Fruit fly (Drosophila melanogaster): ENCODE results near the gene p115.

p115 gene

DNA sequence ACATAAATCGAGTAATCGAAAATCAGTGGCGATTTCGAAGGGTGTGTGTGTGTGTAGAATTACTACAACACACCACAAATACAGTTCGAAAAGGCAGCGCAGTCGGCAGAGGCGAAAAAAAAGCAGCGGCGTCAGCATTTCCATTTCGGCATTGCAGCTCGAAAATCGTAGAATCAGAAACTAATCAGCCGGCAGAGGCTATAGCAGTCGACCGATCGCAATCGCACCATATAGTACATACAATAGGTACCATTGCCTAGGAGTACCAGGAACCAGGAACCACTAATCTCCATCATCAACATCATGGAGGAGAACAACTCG, 15.2 kb downstream of the p115 start:
- TF ChIP-seq CG13204 (GFP tag; optimal IDR thresholded peaks at IDR 0.05) (no peak), CG4496 (GFP tag; IDR thresholded peaks at IDR 0.05) (no peak)

DNA sequence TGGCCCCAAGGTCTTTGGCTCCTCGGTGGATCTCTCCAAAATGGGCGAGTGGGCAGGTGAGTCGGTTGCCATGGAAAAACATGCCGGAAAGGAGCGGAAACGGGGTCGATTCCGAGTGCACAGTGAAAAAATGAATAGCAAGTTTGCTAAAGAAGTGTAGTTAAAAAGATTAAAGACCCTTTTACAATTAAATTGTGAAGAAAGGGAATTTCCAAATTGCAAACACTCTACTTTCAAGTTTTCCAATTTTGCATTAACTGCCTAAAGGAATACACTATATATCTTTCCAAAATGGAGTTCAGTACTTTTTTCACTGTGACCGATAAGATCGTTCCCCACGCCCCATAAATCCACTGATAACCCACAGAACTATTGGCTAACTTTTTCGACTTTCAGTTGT, 15.7 kb downstream of the p115 start:
- TF ChIP-seq CG8301 (tag; optimal IDR thresholded peaks at IDR 0.05), result no peak
- TF ChIP-seq CG4496 (GFP tag; IDR thresholded peaks at IDR 0.05), result 0 out of 3 replicates have a peak, but pooled peaks have one; percentile 23

DNA sequence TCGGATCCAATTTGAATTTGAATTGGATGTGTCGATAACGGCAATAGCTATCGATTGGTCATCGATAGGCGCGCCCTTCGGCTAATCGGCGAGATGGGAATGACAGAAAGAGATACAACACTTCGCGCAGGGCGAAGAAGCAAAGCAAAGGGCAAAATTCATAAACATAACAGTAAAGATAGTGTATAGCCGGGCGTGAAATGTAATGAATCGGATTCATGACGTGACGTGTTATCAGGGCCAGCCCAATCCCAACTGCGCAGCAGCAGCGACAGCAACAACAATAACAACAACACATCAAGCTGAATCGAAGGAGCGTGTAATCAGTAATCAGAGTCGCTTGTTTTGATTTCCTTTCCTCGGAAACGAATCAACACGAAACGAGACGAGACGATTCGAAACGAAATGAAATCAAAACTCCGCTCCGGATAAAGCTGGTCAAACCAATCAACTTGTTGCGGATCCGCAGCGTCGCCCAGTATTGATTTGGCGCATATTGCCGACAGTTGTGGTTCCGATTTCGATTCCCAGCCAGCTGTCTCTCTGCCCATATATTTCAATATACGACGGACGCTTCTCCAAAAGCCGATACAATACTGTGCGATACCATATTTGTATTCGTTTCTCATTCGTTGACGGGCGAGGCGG, 18.3 kb downstream of the p115 start, which contains the start of gene snz:
TSS of gene snz (plus strand) at position 107 of the 648 bp plus-strand sequence.
- TF ChIP-seq Snoo (tag; optimal IDR thresholded peaks at IDR 0.05), result no peak
- TF ChIP-seq Ets98B (GFP tag; IDR thresholded peaks at IDR 0.05), result no peak; the same call in 1 of the 2 replicates
- TF ChIP-seq EcR (GFP tag; optimal IDR thresholded peaks at IDR 0.05), result peak; percentile 4
- no peak for TF ChIP-seq CG12605 (GFP tag; IDR thresholded peaks at IDR 0.05)
- no peak for TF ChIP-seq Pif1A (GFP tag; optimal IDR thresholded peaks at IDR 0.05)
- no peak for TF ChIP-seq CG17806 (tag; optimal IDR thresholded peaks at IDR 0.05)
- TF ChIP-seq D1 (tag; optimal IDR thresholded peaks at IDR 0.05), result no peak

DNA sequence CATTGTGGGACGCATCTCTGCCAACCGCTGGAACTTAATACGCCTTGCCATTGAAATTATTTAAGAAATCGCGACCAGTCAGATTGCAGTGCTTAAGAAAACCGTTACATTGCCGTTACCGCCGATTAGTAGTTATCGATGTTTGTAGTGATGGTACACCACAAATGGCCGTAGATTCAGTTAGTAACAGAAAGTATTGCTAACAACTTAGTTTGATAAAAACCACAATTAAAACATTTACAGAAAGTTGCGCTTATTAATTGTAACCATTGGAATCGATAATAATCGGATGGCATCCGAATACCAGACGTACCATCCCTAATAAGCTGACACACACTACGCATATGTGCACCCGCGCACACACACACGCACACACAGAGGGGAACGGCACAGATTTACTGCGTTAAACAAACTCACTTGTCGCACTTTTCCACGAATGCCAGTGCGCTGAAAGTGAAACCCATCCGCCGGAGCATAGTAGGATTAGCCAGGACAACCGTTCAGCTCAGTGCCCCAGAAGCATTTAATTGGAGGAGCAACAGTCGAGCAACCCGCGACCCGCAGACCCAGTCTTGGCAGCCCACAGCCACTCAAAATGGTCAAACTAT, 26.4 kb downstream of the p115 start, which contains the start of the genes hdm and Ykt6:
TSS of gene hdm (minus strand) at position 51 of the 608 bp plus-strand sequence.
TSS of gene Ykt6 (plus strand) at position 329 of the 608 bp plus-strand sequence.
- TF ChIP-seq Snoo (tag; optimal IDR thresholded peaks at IDR 0.05) (peak; percentile 61), D1 (tag; optimal IDR thresholded peaks at IDR 0.05) (no peak), CG14655 (GFP tag; optimal IDR thresholded peaks at IDR 0.05) (no peak), CG10348 (GFP tag; IDR thresholded peaks at IDR 0.05) (no peak), CG8159 (tag; optimal IDR thresholded peaks at IDR 0.05) (no peak), gl (tag; optimal IDR thresholded peaks at IDR 0.05) (peak; percentile 42), CG17806 (tag; optimal IDR thresholded peaks at IDR 0.05) (peak; percentile 43), CG9948 (tag; optimal IDR thresholded peaks at IDR 0.05) (peak; percentile 31), Pif1A (GFP tag; optimal IDR thresholded peaks at IDR 0.05) (no peak), Pif1B (GFP tag; optimal IDR thresholded peaks at IDR 0.05) (no peak), fd96Ca (GFP tag; IDR thresholded peaks at IDR 0.05) (no peak), CG34367 (tag; optimal IDR thresholded peaks at IDR 0.05) (peak; percentile 45), CG12605 (GFP tag; IDR thresholded peaks at IDR 0.05) (no peak), CG13204 (GFP tag; optimal IDR thresholded peaks at IDR 0.05) (no peak), CG8301 (tag; optimal IDR thresholded peaks at IDR 0.05) (peak; percentile 50), CG4496 (GFP tag; IDR thresholded peaks at IDR 0.05) (peak; percentile 81; the same call in 2 of the 3 replicates), rn (GFP tag; IDR thresholded peaks at IDR 0.05) (no peak), EcR (GFP tag; optimal IDR thresholded peaks at IDR 0.05) (peak; percentile 12), CG15710 (tag; optimal IDR thresholded peaks at IDR 0.05) (peak; percentile 62), CG32121 (GFP tag; IDR thresholded peaks at IDR 0.05) (peak; percentile 59), Ets98B (GFP tag; IDR thresholded peaks at IDR 0.05) (peak; percentile 64; the same call in 1 of the 2 replicates)

DNA sequence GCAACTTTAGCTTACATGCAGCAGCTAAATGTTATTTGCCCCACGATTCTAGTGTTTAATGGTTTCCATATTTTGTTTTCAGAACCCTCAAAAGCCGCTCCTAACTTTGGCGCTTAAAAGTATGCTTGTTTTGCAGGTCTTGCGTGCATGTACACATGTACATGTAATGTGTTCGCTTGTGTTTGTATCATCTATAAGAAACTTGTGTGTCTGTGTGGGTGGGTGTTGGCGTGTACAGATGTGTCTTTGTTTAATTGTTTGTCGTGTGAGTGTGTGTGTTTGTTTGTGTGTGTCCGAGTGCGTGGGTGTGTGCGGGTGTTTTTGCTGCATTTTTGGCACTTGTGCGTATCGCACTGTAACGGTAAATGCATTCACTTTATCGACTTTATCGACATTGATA, 29.2 kb downstream of the p115 start:
- TF ChIP-seq Snoo (tag; optimal IDR thresholded peaks at IDR 0.05) (no peak), fd96Ca (GFP tag; IDR thresholded peaks at IDR 0.05) (no peak), D1 (tag; optimal IDR thresholded peaks at IDR 0.05) (no peak), EcR (GFP tag; optimal IDR thresholded peaks at IDR 0.05) (no peak), CG32121 (GFP tag; IDR thresholded peaks at IDR 0.05) (peak; percentile 35; the same call in 1 of the 2 replicates), CG8159 (tag; optimal IDR thresholded peaks at IDR 0.05) (no peak), CG17806 (tag; optimal IDR thresholded peaks at IDR 0.05) (no peak), CG34367 (tag; optimal IDR thresholded peaks at IDR 0.05) (no peak)

DNA sequence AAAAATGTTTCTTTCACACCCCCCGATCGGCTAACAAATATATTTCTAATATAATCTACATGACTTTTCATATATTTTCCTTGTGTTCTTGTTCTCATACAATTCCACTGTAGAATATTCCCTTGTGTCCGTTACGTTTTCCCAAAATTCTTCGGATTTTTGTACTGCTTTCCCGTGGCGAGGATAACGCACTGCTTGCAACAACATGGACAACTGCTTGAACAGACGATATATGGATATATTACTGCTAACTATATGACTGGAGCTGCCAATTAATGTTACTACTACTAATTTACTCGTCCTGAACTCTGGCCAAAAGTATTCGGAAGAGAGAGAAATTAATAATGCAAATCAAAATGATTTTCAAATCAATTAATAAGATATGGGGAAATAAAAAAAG, 31.1 kb downstream of the p115 start:
- TF ChIP-seq gl (tag; optimal IDR thresholded peaks at IDR 0.05) (no peak), CG15710 (tag; optimal IDR thresholded peaks at IDR 0.05) (no peak), D1 (tag; optimal IDR thresholded peaks at IDR 0.05) (no peak), rn (GFP tag; IDR thresholded peaks at IDR 0.05) (no peak), Pif1B (GFP tag; optimal IDR thresholded peaks at IDR 0.05) (no peak), CG10348 (GFP tag; IDR thresholded peaks at IDR 0.05) (no peak), CG34367 (tag; optimal IDR thresholded peaks at IDR 0.05) (no peak), CG17806 (tag; optimal IDR thresholded peaks at IDR 0.05) (no peak), CG12605 (GFP tag; IDR thresholded peaks at IDR 0.05) (no peak), CG8301 (tag; optimal IDR thresholded peaks at IDR 0.05) (no peak), CG13204 (GFP tag; optimal IDR thresholded peaks at IDR 0.05) (no peak), CG8159 (tag; optimal IDR thresholded peaks at IDR 0.05) (no peak), Pif1A (GFP tag; optimal IDR thresholded peaks at IDR 0.05) (no peak), EcR (GFP tag; optimal IDR thresholded peaks at IDR 0.05) (no peak), CG32121 (GFP tag; IDR thresholded peaks at IDR 0.05) (no peak), CG4496 (GFP tag; IDR thresholded peaks at IDR 0.05) (no peak), CG14655 (GFP tag; optimal IDR thresholded peaks at IDR 0.05) (no peak), fd96Ca (GFP tag; IDR thresholded peaks at IDR 0.05) (no peak), Snoo (tag; optimal IDR thresholded peaks at IDR 0.05) (no peak), Ets98B (GFP tag; IDR thresholded peaks at IDR 0.05) (no peak)
